Worm (Caenorhabditis elegans): Measurements from ENCODE around the gene C49C8.2.

ce11 chrIV:8654115-8654628 lies 3.3 kb downstream of the C49C8.2 start, which contains the start of gene C49C8.1:
- TF ChIP-seq ama-1 (optimal IDR thresholded peaks at IDR 0.05) (no peak), hmbx-1 (tag; optimal IDR thresholded peaks at IDR 0.05) (no peak), ceh-13 (GFP tag; optimal IDR thresholded peaks at IDR 0.05) (no peak), sea-1 (GFP tag; conservative IDR thresholded peaks at IDR 0.05) (no peak), hmg-4 (GFP tag; optimal IDR thresholded peaks at IDR 0.05) (no peak), ets-7 (tag; optimal IDR thresholded peaks at IDR 0.05) (no peak), tbx-11 (GFP tag; IDR thresholded peaks at IDR 0.05) (no peak), B0310.2 (tag; optimal IDR thresholded peaks at IDR 0.05) (no peak), flt-1 (GFP tag; IDR thresholded peaks at IDR 0.05) (no peak), pes-1 (GFP tag; IDR thresholded peaks at IDR 0.05) (no peak), F13C5.2 (tag; optimal IDR thresholded peaks at IDR 0.05) (no peak), ceh-36 (tag; optimal IDR thresholded peaks at IDR 0.05) (no peak)

Measured in whole organism, early embryonic.